Fruit fly (Drosophila melanogaster) Kc167 (cell line): ENCODE results near the gene CG12024.

Experiments used
- Myc ChIP-seq: fragments of >200 bp; optimal IDR thresholded peaks from 2 replicates; lab custom pipeline; 2017; ENCODE audit warnings: missing external identifiers
- Sin3A ChIP-seq: fragments of >200 bp; optimal IDR thresholded peaks from 2 replicates; lab custom pipeline; 2018; ENCODE audit warnings: missing external identifiers
- h ChIP-seq: fragments of >200 bp; optimal IDR thresholded peaks from 3 replicates; lab custom pipeline; 2018; ENCODE audit warnings: missing external identifiers
- insv ChIP-seq: fragments of >200 bp; optimal IDR thresholded peaks from 3 replicates; lab custom pipeline; 2018; ENCODE audit warnings: missing external identifiers
- psq ChIP-seq: fragments of >200 bp; optimal IDR thresholded peaks from 2 replicates; lab custom pipeline; 2017; ENCODE audit warnings: missing external identifiers
- ttk ChIP-seq: sonication (Bioruptor generic); optimal IDR thresholded peaks from 2 replicates; lab custom pipeline; 2017; ENCODE audit warnings: missing external identifiers

CG12024 gene

dm6 chr3L:1890941-1891340 lies 34.0 kb downstream of the CG12024 start:
- TF ChIP-seq psq (lab: Kevin White, UChicago) (no peak), Sin3A (lab: Kevin White, UChicago) (no peak), h (lab: Kevin White, UChicago) (no peak), insv (lab: Kevin White, UChicago) (no peak), ttk (lab: Kevin White, UChicago) (no peak), Myc (no peak)

dm6 chr3L:1891914-1892313 lies 34.9 kb downstream of the CG12024 start:
- no peak for TF ChIP-seq Sin3A (lab: Kevin White, UChicago)
- TF ChIP-seq ttk (lab: Kevin White, UChicago), result no peak
- no peak for TF ChIP-seq Myc
- no peak for TF ChIP-seq insv (lab: Kevin White, UChicago)
- TF ChIP-seq h (lab: Kevin White, UChicago), result no peak

- no peak for TF ChIP-seq Myc
- TF ChIP-seq ttk (lab: Kevin White, UChicago), result no peak
- TF ChIP-seq psq (lab: Kevin White, UChicago), result no peak
- TF ChIP-seq insv (lab: Kevin White, UChicago), result no peak
- no peak for TF ChIP-seq h (lab: Kevin White, UChicago)
- no peak for TF ChIP-seq Sin3A (lab: Kevin White, UChicago)
These were observed 40.7 kb downstream of the CG12024 start for dm6 chr3L:1897709-1898108.

DNA sequence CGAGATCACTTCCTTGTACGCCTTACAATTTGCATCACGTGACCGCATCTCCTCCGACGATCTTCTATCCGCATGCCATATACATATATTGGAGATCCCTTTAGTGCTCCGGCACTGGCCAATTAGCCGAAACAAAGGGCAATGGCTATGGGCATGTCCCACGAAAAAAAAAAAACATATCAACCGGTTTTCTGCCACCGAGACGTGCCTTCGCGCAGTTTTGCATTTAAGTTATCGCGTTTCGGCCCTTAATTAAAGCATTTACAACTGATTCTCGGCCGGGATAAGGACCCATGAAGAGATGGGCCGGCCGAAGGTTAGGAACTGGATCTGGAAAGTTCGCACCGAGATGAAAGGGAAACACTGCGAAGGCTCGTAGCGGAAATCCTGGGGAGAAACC lies 42.7 kb downstream of the CG12024 start:
- TF ChIP-seq insv (lab: Kevin White, UChicago) (no peak), psq (lab: Kevin White, UChicago) (no peak), Myc (no peak), ttk (lab: Kevin White, UChicago) (no peak), Sin3A (lab: Kevin White, UChicago) (no peak), h (lab: Kevin White, UChicago) (no peak)

DNA sequence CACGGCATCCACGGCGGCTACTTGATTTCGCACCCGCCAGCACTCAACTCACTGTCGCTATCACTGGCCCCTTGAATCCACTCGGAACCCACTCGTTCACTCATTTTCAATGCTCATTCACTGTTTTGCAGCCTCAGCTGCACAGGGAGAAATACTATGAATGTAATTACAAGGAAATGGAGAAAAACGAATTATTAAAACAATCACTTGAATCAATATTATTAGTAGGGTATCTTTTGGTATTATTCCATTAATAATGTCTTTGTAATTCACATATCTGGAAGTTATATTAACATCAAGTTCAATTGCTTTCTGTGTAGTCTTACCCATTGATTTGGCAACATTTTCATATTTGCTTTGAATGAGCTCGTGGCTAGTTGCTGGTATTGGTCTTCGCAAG lies 43.7 kb downstream of the CG12024 start:
- TF ChIP-seq Sin3A (lab: Kevin White, UChicago) (no peak), Myc (no peak), insv (lab: Kevin White, UChicago) (no peak), h (lab: Kevin White, UChicago) (no peak), psq (lab: Kevin White, UChicago) (no peak), ttk (lab: Kevin White, UChicago) (no peak)

DNA sequence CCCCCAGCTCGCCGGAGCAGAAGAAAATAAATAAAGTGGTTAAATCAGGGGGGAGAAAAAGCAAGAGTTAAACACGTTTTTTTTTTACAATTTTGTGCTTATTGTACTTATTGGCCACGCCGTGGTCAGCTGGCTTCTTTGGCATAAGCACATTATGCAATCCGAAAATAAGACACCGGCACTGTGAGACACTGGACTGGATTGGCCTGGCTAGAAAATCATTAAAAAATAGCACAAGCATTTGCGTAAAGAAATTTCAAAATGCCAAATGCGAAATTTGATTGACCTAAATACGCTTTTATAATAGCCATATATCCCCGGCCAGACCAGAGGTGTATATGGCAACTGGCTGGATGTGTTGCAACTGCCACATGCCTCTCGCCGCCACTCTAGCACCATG lies 47.5 kb downstream of the CG12024 start:
- TF ChIP-seq Sin3A (lab: Kevin White, UChicago) (no peak), insv (lab: Kevin White, UChicago) (no peak), Myc (no peak), psq (lab: Kevin White, UChicago) (no peak), h (lab: Kevin White, UChicago) (no peak), ttk (lab: Kevin White, UChicago) (no peak)

DNA sequence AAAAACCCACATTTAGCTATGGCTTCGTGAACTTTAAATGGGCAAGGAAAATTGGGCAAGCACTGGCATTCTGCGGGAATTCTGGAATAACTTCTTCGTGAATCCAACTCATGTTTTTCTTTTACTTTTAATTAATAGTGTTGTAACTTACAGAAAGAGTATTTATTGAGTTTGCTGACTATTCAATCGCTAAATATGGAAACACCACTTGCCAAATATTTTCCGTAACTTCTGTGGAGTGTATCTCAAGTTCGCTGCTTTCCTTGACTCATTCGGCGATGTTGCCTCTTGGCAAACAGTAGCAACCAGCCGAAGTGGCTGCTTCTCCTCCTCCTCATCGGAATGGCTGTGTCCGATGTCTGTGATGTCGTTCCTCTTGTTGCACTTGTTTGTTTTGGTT lies 48.3 kb downstream of the CG12024 start:
- TF ChIP-seq h (lab: Kevin White, UChicago) (no peak), ttk (lab: Kevin White, UChicago) (no peak), Sin3A (lab: Kevin White, UChicago) (no peak), insv (lab: Kevin White, UChicago) (no peak), psq (lab: Kevin White, UChicago) (no peak), Myc (no peak)

- TF ChIP-seq psq (lab: Kevin White, UChicago) (no peak), insv (lab: Kevin White, UChicago) (no peak), Sin3A (lab: Kevin White, UChicago) (no peak), ttk (lab: Kevin White, UChicago) (no peak), h (lab: Kevin White, UChicago) (no peak), Myc (no peak)
These were observed 49.2 kb downstream of the CG12024 start for dm6 chr3L:1906208-1906607.
